Worm (Caenorhabditis elegans) whole organism, L4/young adult: ENCODE data around the gene Y105C5A.26.

Source experiments
- dao-5 ChIP-seq: sonication (generic microtip); optimal IDR thresholded peaks from 2 replicates; lab custom pipeline; 2016; ENCODE audit warnings: missing genotype, missing genetic modification characterization, moderate library complexity, missing compliant biosample characterization
- him-1 ChIP-seq: sonication (generic microtip); optimal IDR thresholded peaks from 2 replicates; lab custom pipeline; 2016; ENCODE audit warnings: missing genotype, missing genetic modification reagents, missing genetic modification characterization, missing compliant biosample characterization

DNA sequence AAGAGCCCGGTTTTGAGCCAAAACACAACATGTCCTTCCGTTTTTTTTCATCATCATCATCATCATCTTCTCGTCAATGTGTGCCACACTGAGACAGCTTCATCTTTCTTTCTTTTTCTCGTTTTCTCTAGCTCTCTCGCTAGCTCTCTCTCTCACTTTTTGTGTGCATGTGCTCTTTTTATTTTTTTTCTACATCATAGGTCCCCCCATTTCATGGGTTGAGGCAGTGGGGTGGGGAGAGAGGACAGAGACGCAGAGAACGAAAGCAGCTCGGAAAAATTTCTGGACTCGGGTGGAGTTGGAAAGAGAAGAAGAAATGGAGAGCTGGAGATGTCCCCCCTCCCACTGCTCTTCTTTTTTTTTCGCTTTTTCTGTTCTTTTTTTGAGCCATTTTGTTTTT lies 15.4 kb upstream of the Y105C5A.26 start:
- TF ChIP-seq him-1 (tag; lab: Kevin White, UChicago) (peak; percentile 77), dao-5 (no peak)
